Worm (Caenorhabditis elegans): ENCODE data around the gene C07G3.15.

DNA sequence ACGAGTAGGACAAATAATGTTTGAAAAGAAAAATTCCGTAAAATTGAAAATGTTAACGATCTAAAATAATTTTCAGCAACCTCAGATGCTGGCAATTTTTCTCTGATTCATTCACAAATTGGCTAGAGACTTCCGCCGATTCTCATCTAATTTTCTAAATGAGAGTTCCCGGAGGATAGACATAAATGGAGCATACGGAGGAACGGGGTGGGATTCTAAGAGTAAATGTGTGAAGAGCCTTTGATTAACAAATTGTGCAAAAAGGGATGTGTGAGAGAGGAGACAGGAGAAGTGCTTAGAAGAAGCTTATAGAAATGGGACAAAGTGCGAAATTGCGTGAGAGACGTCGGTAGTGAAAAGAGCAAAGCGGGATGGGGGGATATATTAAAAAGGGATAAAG, 45.1 kb downstream of the C07G3.15 start:
- TF ChIP-seq ztf-11 (tag; optimal IDR thresholded peaks at IDR 0.05) (no peak), lin-39 (tag; optimal IDR thresholded peaks at IDR 0.05) (no peak), lsy-2 (tag; optimal IDR thresholded peaks at IDR 0.05) (no peak), elt-3 (tag; optimal IDR thresholded peaks at IDR 0.05) (no peak), mdl-1 (tag; optimal IDR thresholded peaks at IDR 0.05) (no peak), zag-1 (tag; optimal IDR thresholded peaks at IDR 0.05) (no peak), sma-9 (GFP tag; optimal IDR thresholded peaks at IDR 0.05) (no peak), sma-9 (tag; optimal IDR thresholded peaks at IDR 0.05) (no peak), R02D3.7 (tag; optimal IDR thresholded peaks at IDR 0.05) (no peak), alr-1 (tag; optimal IDR thresholded peaks at IDR 0.05) (no peak), aly-2 (tag; optimal IDR thresholded peaks at IDR 0.05) (no peak)
